Fruit fly (Drosophila melanogaster) whole organism, embryonic: ENCODE results near the gene CG17111.

ENCODE experiments used
- Abd-B ChIP-seq: fragments of 200-800 bp; sonication (Bioruptor generic); optimal IDR thresholded peaks from 2 replicates; lab custom pipeline; 2018; ENCODE audit warnings: missing biosample characterization, mild to moderate bottlenecking, missing genetic modification characterization, moderate library complexity
- Ada2b ChIP-seq: fragments of 200-800 bp; sonication (Bioruptor generic); IDR thresholded peaks from 2 replicates; pipeline ENCODE4 v1.3.6; 2022; ENCODE audit warnings: missing biosample characterization, missing genetic modification characterization
- Aef1 ChIP-seq: fragments of 200-800 bp; sonication (Bioruptor generic); IDR thresholded peaks from 3 replicates; pipeline ENCODE4 v1.3.6; 2022; ENCODE audit warnings: missing biosample characterization, missing genetic modification characterization
- Atf3 ChIP-seq: fragments of 200-800 bp; sonication (Bioruptor generic); optimal IDR thresholded peaks from 3 replicates; lab custom pipeline; 2016; ENCODE audit warnings: missing biosample characterization, missing genetic modification characterization
- Atf6 ChIP-seq: fragments of 200-800 bp; sonication (Bioruptor generic); IDR thresholded peaks from 2 replicates; pipeline ENCODE4 v1.3.6; 2022; ENCODE audit warnings: missing biosample characterization, missing genetic modification characterization
- B-H1 ChIP-seq: fragments of 200-800 bp; sonication (Bioruptor generic); IDR thresholded peaks from 3 replicates; pipeline ENCODE4 v1.3.6; 2022; ENCODE audit warnings: missing biosample characterization, missing genetic modification characterization
- CG12659 ChIP-seq: fragments of 200-800 bp; sonication (Bioruptor generic); optimal IDR thresholded peaks from 3 replicates; lab custom pipeline; 2017; ENCODE audit warnings: mild to moderate bottlenecking, missing biosample characterization, missing genetic modification reagents, missing genetic modification characterization
- CG12769 ChIP-seq: fragments of 200-800 bp; sonication (Bioruptor generic); optimal IDR thresholded peaks from 2 replicates; lab custom pipeline; 2019; ENCODE audit warnings: missing biosample characterization, mild to moderate bottlenecking, missing genetic modification characterization, moderate library complexity
- CG13296 ChIP-seq: fragments of 200-800 bp; sonication (Bioruptor generic); optimal IDR thresholded peaks from 3 replicates; lab custom pipeline; 2018; ENCODE audit warnings: missing biosample characterization, mild to moderate bottlenecking, missing genetic modification characterization
- CG13424 ChIP-seq: fragments of 200-800 bp; sonication (Bioruptor generic); optimal IDR thresholded peaks from 2 replicates; lab custom pipeline; 2019; ENCODE audit warnings: missing biosample characterization, mild to moderate bottlenecking, missing genetic modification characterization, moderate library complexity
- CG15011 ChIP-seq: fragments of 200-800 bp; sonication (Bioruptor generic); optimal IDR thresholded peaks from 3 replicates; lab custom pipeline; 2018; ENCODE audit warnings: missing biosample characterization, mild to moderate bottlenecking, missing genetic modification characterization
- CG17612 ChIP-seq: fragments of 200-800 bp; sonication (Bioruptor generic); IDR thresholded peaks from 2 replicates; pipeline ENCODE4 v1.3.6; 2022; ENCODE audit warnings: missing biosample characterization, missing genetic modification characterization
- CG18262 ChIP-seq: fragments of 200-800 bp; optimal IDR thresholded peaks from 3 replicates; lab custom pipeline; 2019; ENCODE audit warnings: missing biosample characterization, mild to moderate bottlenecking, missing genetic modification characterization, moderate library complexity
- CG2199 ChIP-seq: fragments of 200-800 bp; sonication (Bioruptor generic); IDR thresholded peaks from 3 replicates; pipeline ENCODE4 v1.3.6; 2022; ENCODE audit warnings: missing biosample characterization, missing genetic modification characterization
- CG3163 ChIP-seq: fragments of 200-800 bp; sonication (Bioruptor generic); optimal IDR thresholded peaks from 3 replicates; lab custom pipeline; 2016; ENCODE audit warnings: missing biosample characterization, missing genetic modification characterization
- CG32772 ChIP-seq: fragments of 200-800 bp; sonication (Bioruptor generic); IDR thresholded peaks from 2 replicates; pipeline ENCODE4 v1.3.6; 2022; ENCODE audit warnings: missing biosample characterization, missing genetic modification characterization
- CG3847 ChIP-seq: fragments of 200-800 bp; sonication (Bioruptor generic); IDR thresholded peaks from 2 replicates; pipeline ENCODE4 v1.3.6; 2022; ENCODE audit warnings: missing biosample characterization, missing genetic modification characterization
- CG4360 ChIP-seq: fragments of 200-800 bp; sonication (Bioruptor generic); IDR thresholded peaks from 2 replicates; pipeline ENCODE4 v1.3.6; 2022; ENCODE audit warnings: missing biosample characterization, missing genetic modification characterization
- CG6683 ChIP-seq: fragments of 200-800 bp; sonication (Bioruptor generic); optimal IDR thresholded peaks from 2 replicates; lab custom pipeline; 2017; ENCODE audit warnings: missing biosample characterization, mild to moderate bottlenecking, missing genetic modification characterization, missing genetic modification reagents
- D19A ChIP-seq: fragments of 200-800 bp; optimal IDR thresholded peaks from 3 replicates; lab custom pipeline; 2019; ENCODE audit warnings: missing biosample characterization, mild to moderate bottlenecking, missing genetic modification characterization, moderate library complexity
- Dfd ChIP-seq, 2 experiments: fragments of >200 bp; optimal IDR thresholded peaks; 2 replicates each; lab custom pipeline; 2017; ENCODE audit warnings: missing biosample characterization in 2 of 2, missing genetic modification characterization in 2 of 2
- Med ChIP-seq: fragments of 200-800 bp; sonication (Bioruptor generic); peaks from one replicate; lab custom pipeline; 2016; ENCODE audit warnings: missing biosample characterization, missing genetic modification characterization, mild to moderate bottlenecking, inconsistent platforms, moderate library complexity
- Neu2 ChIP-seq: fragments of 200-800 bp; sonication (Bioruptor generic); optimal IDR thresholded peaks from 3 replicates; lab custom pipeline; 2016; ENCODE audit warnings: missing biosample characterization, missing genetic modification characterization, borderline replicate concordance
- Trl ChIP-seq, 3 experiments: fragments of >200 bp in 2 of 3; fragments of 200-800 bp in 1 of 3; sonication (Bioruptor generic) in 1 of 3; optimal IDR thresholded peaks; 2 replicates in 1 of 3; 3 replicates in 2 of 3; lab custom pipeline; 2016 to 2017; ENCODE audit warnings: missing biosample characterization in 1 of 3, missing genetic modification characterization in 1 of 3
- ase ChIP-seq: fragments of 200-800 bp; sonication (Bioruptor generic); IDR thresholded peaks from 3 replicates; pipeline ENCODE4 v1.3.6; 2022; ENCODE audit warnings: missing biosample characterization, missing genetic modification characterization
- br ChIP-seq: fragments of >200 bp; optimal IDR thresholded peaks from 2 replicates; lab custom pipeline; 2017
- btn ChIP-seq: fragments of 200-800 bp; sonication (Bioruptor generic); optimal IDR thresholded peaks from 2 replicates; lab custom pipeline; 2016; ENCODE audit warnings: missing biosample characterization, missing genetic modification characterization
- cato ChIP-seq: fragments of 200-800 bp; sonication (Bioruptor generic); optimal IDR thresholded peaks from 2 replicates; lab custom pipeline; 2016; ENCODE audit warnings: missing biosample characterization, missing genetic modification characterization, borderline replicate concordance
- chm ChIP-seq: fragments of 200-800 bp; sonication (Bioruptor generic); IDR thresholded peaks from 2 replicates; pipeline ENCODE4 v1.3.6; 2022; ENCODE audit warnings: missing biosample characterization, missing genetic modification characterization
- ci ChIP-seq: fragments of 200-800 bp; sonication (Bioruptor generic); IDR thresholded peaks from 3 replicates; pipeline ENCODE4 v1.3.6; 2022; ENCODE audit warnings: missing biosample characterization, missing genetic modification characterization
- corto ChIP-seq: fragments of 200-800 bp; sonication (Bioruptor generic); optimal IDR thresholded peaks from 2 replicates; lab custom pipeline; 2016; ENCODE audit warnings: missing biosample characterization, mild to moderate bottlenecking, missing genetic modification characterization, moderate library complexity
- croc ChIP-seq: fragments of 200-800 bp; sonication (Bioruptor generic); conservative IDR thresholded peaks from 3 replicates; pipeline ENCODE4 v1.3.6; 2022; ENCODE audit warnings: missing biosample characterization, missing genetic modification characterization
- disco-r ChIP-seq: fragments of 200-800 bp; sonication (Bioruptor generic); optimal IDR thresholded peaks from 2 replicates; lab custom pipeline; 2016; ENCODE audit warnings: missing biosample characterization, missing genetic modification characterization
- ems ChIP-seq: fragments of 200-800 bp; sonication (Bioruptor generic); optimal IDR thresholded peaks from 3 replicates; lab custom pipeline; 2016; ENCODE audit warnings: missing biosample characterization, missing genetic modification characterization
- ewg ChIP-seq: fragments of 200-800 bp; sonication (Bioruptor generic); optimal IDR thresholded peaks from 3 replicates; lab custom pipeline; 2017; ENCODE audit warnings: mild to moderate bottlenecking, missing biosample characterization, missing genetic modification reagents, missing genetic modification characterization
- exex ChIP-seq: fragments of 200-800 bp; sonication (Bioruptor generic); optimal IDR thresholded peaks from 4 replicates; lab custom pipeline; 2018; ENCODE audit warnings: missing biosample characterization, mild to moderate bottlenecking, missing genetic modification characterization, moderate library complexity
- fd102C ChIP-seq: fragments of 200-800 bp; sonication (Bioruptor generic); optimal IDR thresholded peaks from 2 replicates; lab custom pipeline; 2018; ENCODE audit warnings: missing biosample characterization, mild to moderate bottlenecking, missing genetic modification characterization, moderate library complexity
- gcm2 ChIP-seq: fragments of 200-800 bp; sonication (Bioruptor generic); optimal IDR thresholded peaks from 2 replicates; lab custom pipeline; 2016; ENCODE audit warnings: missing biosample characterization, missing genetic modification characterization
- gsb-n ChIP-seq: fragments of 200-800 bp; sonication (Bioruptor generic); optimal IDR thresholded peaks from 3 replicates; lab custom pipeline; 2018; ENCODE audit warnings: missing biosample characterization, mild to moderate bottlenecking, missing genetic modification characterization
- hb ChIP-seq: fragments of 200-800 bp; sonication (Bioruptor generic); IDR thresholded peaks from 3 replicates; pipeline ENCODE4 v1.3.6; 2022; ENCODE audit warnings: missing biosample characterization, missing genetic modification characterization; ENCODE audit not compliant: partially characterized antibody
- ind ChIP-seq: fragments of 200-800 bp; sonication (Bioruptor generic); optimal IDR thresholded peaks from 3 replicates; lab custom pipeline; 2016; ENCODE audit warnings: missing biosample characterization, missing genetic modification characterization
- jing ChIP-seq: fragments of 200-800 bp; sonication (Bioruptor generic); optimal IDR thresholded peaks from 2 replicates; lab custom pipeline; 2018; ENCODE audit warnings: missing biosample characterization, mild to moderate bottlenecking, missing genetic modification characterization
- jumu ChIP-seq: fragments of 200-800 bp; sonication (Bioruptor generic); optimal IDR thresholded peaks from 3 replicates; lab custom pipeline; 2016; ENCODE audit warnings: missing biosample characterization, missing genetic modification characterization
- ken ChIP-seq: fragments of 200-800 bp; sonication (Bioruptor generic); IDR thresholded peaks from 3 replicates; pipeline ENCODE4 v1.3.6; 2022; ENCODE audit warnings: missing biosample characterization, missing genetic modification characterization
- nom ChIP-seq: fragments of 200-800 bp; sonication (Bioruptor generic); optimal IDR thresholded peaks from 2 replicates; lab custom pipeline; 2017; ENCODE audit warnings: missing biosample characterization, missing genetic modification characterization, mild to moderate bottlenecking, moderate library complexity, missing genetic modification reagents
- pum ChIP-seq: fragments of 200-800 bp; sonication (Bioruptor generic); optimal IDR thresholded peaks from 2 replicates; lab custom pipeline; 2016; ENCODE audit warnings: missing biosample characterization, missing genetic modification characterization
- repo ChIP-seq: fragments of 200-800 bp; sonication (Bioruptor generic); optimal IDR thresholded peaks from 2 replicates; lab custom pipeline; 2016; ENCODE audit warnings: missing biosample characterization, missing genetic modification characterization
- sr ChIP-seq: fragments of 200-800 bp; sonication (Bioruptor generic); IDR thresholded peaks from 3 replicates; pipeline ENCODE4 v1.3.6; 2022; ENCODE audit warnings: missing biosample characterization, missing genetic modification characterization
- sug ChIP-seq: fragments of 200-800 bp; optimal IDR thresholded peaks from 2 replicates; lab custom pipeline; 2019; ENCODE audit warnings: missing biosample characterization, mild to moderate bottlenecking, missing genetic modification characterization, moderate library complexity
- toy ChIP-seq: fragments of 200-800 bp; sonication (Bioruptor generic); IDR thresholded peaks from 2 replicates; pipeline ENCODE4 v1.3.6; 2022; ENCODE audit warnings: missing biosample characterization, missing genetic modification characterization
- trh ChIP-seq: fragments of 200-800 bp; sonication (Bioruptor generic); optimal IDR thresholded peaks from 2 replicates; lab custom pipeline; 2016; ENCODE audit warnings: missing biosample characterization, missing genetic modification characterization
- zf30C ChIP-seq: fragments of 200-800 bp; sonication (Bioruptor generic); optimal IDR thresholded peaks from 3 replicates; lab custom pipeline; 2018; ENCODE audit warnings: missing biosample characterization, mild to moderate bottlenecking, missing genetic modification characterization

Gene CG17111

DNA sequence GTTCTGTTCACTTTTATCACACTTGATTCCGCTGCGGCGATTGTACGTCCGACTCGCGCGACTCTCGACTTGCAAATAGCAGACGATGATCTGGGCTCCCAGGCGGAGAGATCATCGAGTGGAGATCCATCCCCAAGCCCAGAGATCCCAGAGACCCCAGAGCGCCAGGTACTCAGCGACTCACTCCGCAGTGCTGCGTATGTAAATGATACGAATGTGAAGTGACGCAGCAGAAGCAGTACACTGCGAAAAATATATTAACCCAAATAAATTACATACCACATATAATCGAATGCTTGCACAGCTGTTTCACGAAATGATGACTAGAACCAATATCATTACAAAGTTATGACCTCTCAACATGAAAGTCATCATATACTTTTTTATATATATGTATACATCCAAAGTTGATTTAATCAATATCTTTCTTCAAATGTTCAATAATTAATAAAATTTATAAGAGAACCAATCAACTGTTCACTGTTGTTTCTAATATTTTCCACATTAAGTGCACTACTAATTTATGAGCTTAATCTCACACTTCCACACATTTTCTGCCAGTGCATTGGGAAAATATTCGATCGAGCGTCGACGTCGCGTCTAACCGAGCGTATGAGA, at the start of gene CG17111:
Gene CG17111, minus strand, starts transcription at position 51 of the 618 bp plus-strand sequence.
- no peak for TF ChIP-seq ci (GFP tag; lab: Robert Waterston, UW)
- no peak for TF ChIP-seq Dfd (GFP tag; optimal IDR thresholded peaks at IDR 0.05; lab: Kevin White, UChicago)
- TF ChIP-seq trh (GFP tag; lab: Kevin White, UChicago), result no peak
- TF ChIP-seq jing, result no peak
- no peak for TF ChIP-seq hb (GFP tag; lab: Robert Waterston, UW)
- no peak for TF ChIP-seq chm (GFP tag; lab: Robert Waterston, UW)
- TF ChIP-seq B-H1 (GFP tag; lab: Robert Waterston, UW), result no peak
- no peak for TF ChIP-seq CG15011 (GFP tag; lab: Kevin White, UChicago)
- no peak for TF ChIP-seq Neu2 (GFP tag; lab: Kevin White, UChicago)
- TF ChIP-seq nom (GFP tag; lab: Kevin White, UChicago), result no peak
- TF ChIP-seq CG3163 (GFP tag; lab: Kevin White, UChicago), result no peak
- 0 out of 2 replicates have a peak, but pooled peaks have one; percentile 18 for TF ChIP-seq Ada2b (GFP tag; lab: Robert Waterston, UW)
- TF ChIP-seq gcm2 (GFP tag; lab: Kevin White, UChicago), result no peak
- no peak for TF ChIP-seq CG12769
- no peak for TF ChIP-seq toy
- TF ChIP-seq Abd-B (GFP tag; lab: Kevin White, UChicago), result peak; percentile 22
- no peak for TF ChIP-seq CG13296
- no peak for TF ChIP-seq Atf6
- TF ChIP-seq repo (GFP tag; lab: Kevin White, UChicago), result no peak
- no peak for TF ChIP-seq CG4360
- no peak for TF ChIP-seq gsb-n (tag; lab: Kevin White, UChicago)
- no peak for TF ChIP-seq exex (tag; lab: Kevin White, UChicago)
- TF ChIP-seq ken (GFP tag; lab: Robert Waterston, UW), result no peak
- TF ChIP-seq btn (GFP tag; lab: Kevin White, UChicago), result no peak
- TF ChIP-seq CG6683 (GFP tag; lab: Kevin White, UChicago), result no peak
- TF ChIP-seq Atf3 (GFP tag; lab: Kevin White, UChicago), result no peak
- peak; percentile 47 for TF ChIP-seq ind
- TF ChIP-seq fd102C, result no peak
- peak; percentile 9 for TF ChIP-seq ewg (GFP tag; lab: Kevin White, UChicago)
- no peak for TF ChIP-seq Aef1 (GFP tag; lab: Robert Waterston, UW)
- TF ChIP-seq cato, result no peak
- TF ChIP-seq Med (GFP tag; lab: Kevin White, UChicago), result peak; percentile 57
- no peak for TF ChIP-seq CG17612 (GFP tag; lab: Robert Waterston, UW)
- TF ChIP-seq jumu (GFP tag; lab: Kevin White, UChicago), result no peak
- peak; percentile 54 for TF ChIP-seq CG13424 (tag; lab: Kevin White, UChicago)
- no peak for TF ChIP-seq CG18262
- no peak for TF ChIP-seq sr (GFP tag; lab: Robert Waterston, UW)
- TF ChIP-seq zf30C, result no peak
- TF ChIP-seq croc (GFP tag; lab: Robert Waterston, UW), result no peak
- TF ChIP-seq CG12659 (GFP tag; lab: Kevin White, UChicago), result no peak
- no peak for TF ChIP-seq pum (GFP tag; lab: Kevin White, UChicago)
- no peak for TF ChIP-seq ems (GFP tag; lab: Kevin White, UChicago)
- TF ChIP-seq CG32772 (GFP tag; lab: Robert Waterston, UW), result no peak
- TF ChIP-seq sug, result no peak
- no peak for TF ChIP-seq Trl (optimal IDR thresholded peaks at IDR 0.05; lab: Kevin White, UChicago)
- TF ChIP-seq Trl (GFP tag; optimal IDR thresholded peaks at IDR 0.05; lab: Kevin White, UChicago), result no peak
- no peak for TF ChIP-seq ase (GFP tag; lab: Robert Waterston, UW)
- TF ChIP-seq CG3847 (GFP tag; lab: Robert Waterston, UW), result no peak
- no peak for TF ChIP-seq br
- TF ChIP-seq disco-r (GFP tag; lab: Kevin White, UChicago), result no peak
- TF ChIP-seq D19A (tag; lab: Kevin White, UChicago), result no peak
- no peak for TF ChIP-seq CG2199 (GFP tag; lab: Robert Waterston, UW)
- TF ChIP-seq corto, result no peak
